Fruit fly (Drosophila melanogaster): ENCODE results near the gene Ugalt.

The Ugalt gene

dm6 chrX:2685022-2685421, 18.6 kb downstream of the Ugalt start (continued):
- TF ChIP-seq row (GFP tag; IDR thresholded peaks at IDR 0.05): peak; percentile 65
- TF ChIP-seq odd (GFP tag; optimal IDR thresholded peaks at IDR 0.05): no peak
- no peak for TF ChIP-seq CG2129 (GFP tag; IDR thresholded peaks at IDR 0.05; ENCODE audit: partially characterized antibody)
- TF ChIP-seq lab (GFP tag; optimal IDR thresholded peaks at IDR 0.05): peak; percentile 25
- no peak for TF ChIP-seq bbx (GFP tag; IDR thresholded peaks at IDR 0.05; ENCODE audit: partially characterized antibody)

- TF ChIP-seq CTCF (GFP tag; optimal IDR thresholded peaks at IDR 0.05) (peak; percentile 89), CG3163 (GFP tag; optimal IDR thresholded peaks at IDR 0.05) (no peak), CG10979 (tag; optimal IDR thresholded peaks at IDR 0.05) (peak; percentile 9), Pdp1 (GFP tag; optimal IDR thresholded peaks at IDR 0.05) (no peak)
These were observed 19.2 kb downstream of the Ugalt start for dm6 chrX:2684442-2684841.

dm6 chrX:2683926-2684325, 19.7 kb downstream of the Ugalt start:
- peak; percentile 43 for TF ChIP-seq nerfin-1 (tag; optimal IDR thresholded peaks at IDR 0.05)
- TF ChIP-seq oc (tag; optimal IDR thresholded peaks at IDR 0.05): peak; percentile 61
- TF ChIP-seq cg (GFP tag; optimal IDR thresholded peaks at IDR 0.05): no peak
- peak; percentile 93 for TF ChIP-seq Hey (tag; optimal IDR thresholded peaks at IDR 0.05)
- TF ChIP-seq corto (GFP tag; optimal IDR thresholded peaks at IDR 0.05): no peak

dm6 chrX:2682832-2683231, 20.8 kb downstream of the Ugalt start, which contains the start of gene CG2652:
CG2652 (minus strand) TSS chrX:2682932.
- TF ChIP-seq MBD-R2 (GFP tag; IDR thresholded peaks at IDR 0.05): no peak
- no peak for TF ChIP-seq Kr (GFP tag; optimal IDR thresholded peaks at IDR 0.05)
- TF ChIP-seq fd3F (GFP tag; optimal IDR thresholded peaks at IDR 0.05): no peak
- no peak for TF ChIP-seq CG1647 (GFP tag; optimal IDR thresholded peaks at IDR 0.05)
- TF ChIP-seq ham (GFP tag; IDR thresholded peaks at IDR 0.05): no peak
- no peak for TF ChIP-seq Mes4 (GFP tag; optimal IDR thresholded peaks at IDR 0.05)
- no peak for TF ChIP-seq MESR4 (GFP tag; optimal IDR thresholded peaks at IDR 0.05)
- no peak for TF ChIP-seq Dfd (GFP tag; optimal IDR thresholded peaks at IDR 0.05)
- TF ChIP-seq CG9727 (GFP tag; optimal IDR thresholded peaks at IDR 0.05): no peak
- TF ChIP-seq CG4617 (GFP tag; optimal IDR thresholded peaks at IDR 0.05; ENCODE audit: borderline replicate concordance): no peak
- TF ChIP-seq wdn (GFP tag; IDR thresholded peaks at IDR 0.05): no peak
- no peak for TF ChIP-seq Eip74EF (GFP tag; optimal IDR thresholded peaks at IDR 0.05)
- no peak for TF ChIP-seq slbo (GFP tag; IDR thresholded peaks at IDR 0.05)
- TF ChIP-seq HLHmδ (GFP tag; optimal IDR thresholded peaks at IDR 0.05): no peak
- TF ChIP-seq unpg (GFP tag; optimal IDR thresholded peaks at IDR 0.05): no peak
- TF ChIP-seq fu2 (GFP tag; optimal IDR thresholded peaks at IDR 0.05): no peak
- TF ChIP-seq NfI (GFP tag; optimal IDR thresholded peaks at IDR 0.05): no peak
- no peak for TF ChIP-seq Hr78 (GFP tag; optimal IDR thresholded peaks at IDR 0.05)

dm6 chrX:2681601-2682000, 22.1 kb downstream of the Ugalt start, which contains the start of gene HLH3B:
HLH3B (minus strand) TSS chrX:2681723.
- TF ChIP-seq seq (GFP tag; IDR thresholded peaks at IDR 0.05): peak; percentile 51; the same call in 1 of the 2 replicates
- TF ChIP-seq Nf-YB (GFP tag; optimal IDR thresholded peaks at IDR 0.05): peak; percentile 84
- no peak for TF ChIP-seq CG10979 (tag; optimal IDR thresholded peaks at IDR 0.05)
- TF ChIP-seq CG32767 (GFP tag; IDR thresholded peaks at IDR 0.05): peak; percentile 60; the same call in 1 of the 2 replicates
- TF ChIP-seq Nf-YC (tag; optimal IDR thresholded peaks at IDR 0.05): peak; percentile 84
- no peak for TF ChIP-seq CG9876 (GFP tag; optimal IDR thresholded peaks at IDR 0.05)
- no peak for TF ChIP-seq p53 (GFP tag; optimal IDR thresholded peaks at IDR 0.05)

Data from whole organism, embryonic.